Worm (Caenorhabditis elegans): ENCODE data around the gene dsh-1.

ce11 chrII:5202930-5203329 is 22.3 kb downstream of the dsh-1 start, which contains the start of gene ampd-1:
- no peak for TF ChIP-seq scrt-1 (GFP tag; IDR thresholded peaks at IDR 0.05)
- no peak for TF ChIP-seq hmbx-1 (tag; optimal IDR thresholded peaks at IDR 0.05)
- no peak for TF ChIP-seq ama-1 (optimal IDR thresholded peaks at IDR 0.05)
- no peak for TF ChIP-seq tbx-11 (GFP tag; IDR thresholded peaks at IDR 0.05)

All from whole organism, early embryonic.